Worm (Caenorhabditis elegans) whole organism, mixed stage, embryonic: ENCODE measurements around the gene ZK1320.9.
A peak's percentile ranks its signal among the peaks of the same experiment; 100 is the strongest.

Experiments
- M03D4.4 ChIP-seq: sonication (generic microtip); optimal IDR thresholded peaks from 2 replicates; lab custom pipeline; 2017; ENCODE audit warnings: mild to moderate bottlenecking, missing genetic modification characterization, missing compliant biosample characterization
- bed-3 ChIP-seq: fragments of 200-800 bp; sonication (Bioruptor generic); optimal IDR thresholded peaks from 3 replicates; lab custom pipeline; 2018; ENCODE audit warnings: mild to moderate bottlenecking, missing genetic modification characterization, moderate library complexity, missing compliant biosample characterization
- blmp-1 ChIP-seq: fragments of 150-350 bp; optimal IDR thresholded peaks from 2 replicates; lab custom pipeline; 2014; ENCODE audit warnings: missing biosample characterization, missing genetic modification characterization
- ceh-43 ChIP-seq: fragments of 200-800 bp; sonication (Bioruptor generic); optimal IDR thresholded peaks from 2 replicates; lab custom pipeline; 2018; ENCODE audit warnings: mild to moderate bottlenecking, missing genetic modification characterization, moderate library complexity, missing compliant biosample characterization
- ceh-83 ChIP-seq: fragments of 200-800 bp; sonication (Bioruptor generic); optimal IDR thresholded peaks from 2 replicates; lab custom pipeline; 2018; ENCODE audit warnings: mild to moderate bottlenecking, missing genetic modification characterization, missing compliant biosample characterization
- ces-1 ChIP-seq: fragments of 150-350 bp; optimal IDR thresholded peaks from 2 replicates; lab custom pipeline; 2014; ENCODE audit warnings: missing biosample characterization, missing genetic modification reagents, missing genetic modification characterization
- cnd-1 ChIP-seq: fragments of 200-800 bp; sonication (Bioruptor generic); optimal IDR thresholded peaks from 2 replicates; lab custom pipeline; 2018; ENCODE audit warnings: mild to moderate bottlenecking, missing genetic modification characterization, missing compliant biosample characterization
- drap-1 ChIP-seq: fragments of 200-800 bp; sonication (Bioruptor generic); optimal IDR thresholded peaks from 3 replicates; lab custom pipeline; 2018; ENCODE audit warnings: mild to moderate bottlenecking, missing genetic modification characterization, missing compliant biosample characterization
- elt-1 ChIP-seq: sonication (generic microtip); optimal IDR thresholded peaks from 2 replicates; lab custom pipeline; 2017; ENCODE audit warnings: missing genetic modification characterization, mild to moderate bottlenecking, missing compliant biosample characterization, antibody characterized with exemption, moderate library complexity, borderline replicate concordance; ENCODE audit not compliant: insufficient read depth
- elt-3 ChIP-seq: fragments of 150-350 bp; optimal IDR thresholded peaks from 2 replicates; lab custom pipeline; 2014; ENCODE audit warnings: missing biosample characterization, missing genetic modification characterization
- flh-1 ChIP-seq: fragments of 200-800 bp; sonication (Bioruptor generic); optimal IDR thresholded peaks from 2 replicates; lab custom pipeline; 2018; ENCODE audit warnings: mild to moderate bottlenecking, missing genetic modification characterization, moderate library complexity, missing compliant biosample characterization
- ham-2 ChIP-seq: fragments of 200-800 bp; sonication (Bioruptor generic); optimal IDR thresholded peaks from 2 replicates; lab custom pipeline; 2018; ENCODE audit warnings: mild to moderate bottlenecking, missing genetic modification characterization, missing compliant biosample characterization
- hlh-1 ChIP-seq: fragments of 150-350 bp; optimal IDR thresholded peaks from 2 replicates; lab custom pipeline; 2014; ENCODE audit warnings: missing biosample characterization, missing genetic modification reagents, missing genetic modification characterization
- lin-13 ChIP-seq: fragments of 150-350 bp; optimal IDR thresholded peaks from 2 replicates; lab custom pipeline; 2014; ENCODE audit warnings: missing biosample characterization, missing genetic modification characterization
- lin-32 ChIP-seq: fragments of 200-800 bp; sonication (Bioruptor generic); optimal IDR thresholded peaks from 2 replicates; lab custom pipeline; 2018; ENCODE audit warnings: mild to moderate bottlenecking, missing genetic modification characterization, missing compliant biosample characterization
- lsy-2 ChIP-seq: fragments of 150-350 bp; optimal IDR thresholded peaks from 2 replicates; lab custom pipeline; 2014; ENCODE audit warnings: missing biosample characterization, missing genetic modification characterization
- mep-1 ChIP-seq: fragments of 150-350 bp; optimal IDR thresholded peaks from 2 replicates; lab custom pipeline; 2017; ENCODE audit warnings: missing biosample characterization, missing genetic modification reagents, missing genetic modification characterization, inconsistent platforms
- mls-2 ChIP-seq: sonication (generic microtip); optimal IDR thresholded peaks from 2 replicates; lab custom pipeline; 2016; ENCODE audit warnings: mild to moderate bottlenecking, missing genetic modification characterization, moderate library complexity, missing compliant biosample characterization
- nhr-2 ChIP-seq: fragments of 150-350 bp; optimal IDR thresholded peaks from 2 replicates; lab custom pipeline; 2014; ENCODE audit warnings: missing biosample characterization, missing genetic modification characterization
- nhr-237 ChIP-seq: fragments of 150-350 bp; optimal IDR thresholded peaks from 2 replicates; lab custom pipeline; 2014; ENCODE audit warnings: missing biosample characterization, missing genetic modification characterization
- nhr-28 ChIP-seq: fragments of 150-350 bp; optimal IDR thresholded peaks from 2 replicates; lab custom pipeline; 2014; ENCODE audit warnings: missing biosample characterization, missing genetic modification characterization
- nhr-76 ChIP-seq: sonication (generic microtip); optimal IDR thresholded peaks from 2 replicates; lab custom pipeline; 2017; ENCODE audit warnings: missing biosample characterization, missing genetic modification characterization
- pha-4 ChIP-seq: fragments of 150-350 bp; optimal IDR thresholded peaks from 2 replicates; lab custom pipeline; 2018; ENCODE audit warnings: missing biosample characterization, missing genetic modification reagents, missing genetic modification characterization
- sem-2 ChIP-seq: fragments of 200-800 bp; sonication (Bioruptor generic); optimal IDR thresholded peaks from 2 replicates; lab custom pipeline; 2018; ENCODE audit warnings: mild to moderate bottlenecking, missing genetic modification characterization, missing compliant biosample characterization
- snpc-4 ChIP-seq: fragments of 150-350 bp; optimal IDR thresholded peaks from 2 replicates; lab custom pipeline; 2014; ENCODE audit warnings: missing biosample characterization, missing genetic modification characterization
- sptf-1 ChIP-seq: sonication (generic microtip); optimal IDR thresholded peaks from 2 replicates; lab custom pipeline; 2017; ENCODE audit warnings: mild to moderate bottlenecking, missing genetic modification characterization, moderate library complexity, missing compliant biosample characterization
- tbx-8 ChIP-seq: fragments of 200-800 bp; sonication (Bioruptor generic); optimal IDR thresholded peaks from 2 replicates; lab custom pipeline; 2018; ENCODE audit warnings: mild to moderate bottlenecking, missing genetic modification characterization, moderate library complexity, missing compliant biosample characterization
- unc-120 ChIP-seq: sonication (generic microtip); optimal IDR thresholded peaks from 2 replicates; lab custom pipeline; 2017; ENCODE audit warnings: missing genetic modification characterization, missing compliant biosample characterization; ENCODE audit not compliant: poor library complexity, severe bottlenecking
- unc-39 ChIP-seq: fragments of 150-350 bp; optimal IDR thresholded peaks from 2 replicates; lab custom pipeline; 2014; ENCODE audit warnings: missing biosample characterization, missing genetic modification characterization
- unc-62 ChIP-seq: fragments of 150-350 bp; optimal IDR thresholded peaks from 2 replicates; lab custom pipeline; 2014; ENCODE audit warnings: missing biosample characterization, missing genetic modification reagents, missing genetic modification characterization
- zip-8 ChIP-seq: fragments of 150-350 bp; optimal IDR thresholded peaks from 2 replicates; lab custom pipeline; 2014; ENCODE audit warnings: missing biosample characterization, missing genetic modification characterization
- ztf-11 ChIP-seq: fragments of 150-350 bp; optimal IDR thresholded peaks from 2 replicates; lab custom pipeline; 2014; ENCODE audit warnings: missing biosample characterization, missing genetic modification characterization

ZK1320.9 gene

ce11 chrII:9713083-9713482 is 26.6 kb upstream of the ZK1320.9 start:
- TF ChIP-seq cnd-1 = no peak
- no peak for TF ChIP-seq blmp-1 (tag; lab: Kevin White, UChicago)
- peak; percentile 55 for TF ChIP-seq ceh-83 (GFP tag; lab: Kevin White, UChicago)
- no peak for TF ChIP-seq nhr-237 (tag; lab: Kevin White, UChicago)
- TF ChIP-seq lin-32 (GFP tag; lab: Kevin White, UChicago) = no peak
- TF ChIP-seq M03D4.4 (tag; lab: Kevin White, UChicago) = no peak
- no peak for TF ChIP-seq ztf-11 (tag; lab: Kevin White, UChicago)
- TF ChIP-seq, all 35 proteins: peak for 1

DNA sequence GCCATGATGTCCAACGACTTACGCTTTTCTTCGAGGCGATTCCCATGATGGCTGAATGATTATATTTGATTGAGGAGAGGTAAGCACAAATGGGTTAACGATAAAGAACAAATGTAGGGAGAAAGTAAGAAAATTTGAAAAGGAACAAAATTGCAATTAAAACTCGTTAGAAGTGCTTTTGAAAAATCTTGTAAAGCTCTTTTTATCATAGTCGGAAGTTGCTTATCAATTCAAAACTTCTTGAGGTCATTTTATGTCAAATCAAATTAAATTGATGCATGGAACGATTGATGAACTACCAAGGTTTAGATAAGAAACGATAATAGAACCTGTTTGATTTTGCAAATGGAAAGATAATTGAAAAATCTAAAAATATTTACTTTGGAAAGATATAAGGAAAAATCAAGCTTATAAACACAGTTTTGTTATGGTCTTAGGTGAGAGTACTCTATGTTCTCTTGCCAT is 22.4 kb upstream of the ZK1320.9 start, which contains the start of gene glt-5:
TSS of gene glt-5 (minus strand) at position 51 of the 465 bp plus-strand sequence.
- no peak for TF ChIP-seq ham-2 (GFP tag; lab: Kevin White, UChicago)
- no peak for TF ChIP-seq M03D4.4 (tag; lab: Kevin White, UChicago)
- TF ChIP-seq lin-32 (GFP tag; lab: Kevin White, UChicago) = no peak
- no peak for TF ChIP-seq unc-39 (tag; lab: Kevin White, UChicago)
- no peak for TF ChIP-seq nhr-28 (tag; lab: Kevin White, UChicago)
- TF ChIP-seq zip-8 (tag; lab: Kevin White, UChicago) = no peak
- TF ChIP-seq ceh-83 (GFP tag; lab: Kevin White, UChicago) = no peak
- no peak for TF ChIP-seq bed-3 (GFP tag; lab: Kevin White, UChicago)
- no peak for TF ChIP-seq lin-13 (tag; lab: Kevin White, UChicago)
- TF ChIP-seq ztf-11 (tag; lab: Kevin White, UChicago) = no peak
- no peak for TF ChIP-seq elt-3 (tag; lab: Kevin White, UChicago)
- TF ChIP-seq mep-1 (tag; lab: Kevin White, UChicago) = no peak
- no peak for TF ChIP-seq elt-1 (tag; lab: Kevin White, UChicago)
- TF ChIP-seq hlh-1 (tag; lab: Kevin White, UChicago) = no peak
- no peak for TF ChIP-seq snpc-4 (tag; lab: Kevin White, UChicago)
- no peak for TF ChIP-seq unc-62 (GFP tag; lab: Kevin White, UChicago)

- peak; percentile 43 for TF ChIP-seq nhr-237 (tag; lab: Kevin White, UChicago)
- TF ChIP-seq mep-1 (tag; lab: Kevin White, UChicago) = peak; percentile 31
- TF ChIP-seq ces-1 (GFP tag; lab: Kevin White, UChicago) = peak; percentile 29
- no peak for TF ChIP-seq blmp-1 (tag; lab: Kevin White, UChicago)
- peak; percentile 51 for TF ChIP-seq lsy-2
- peak; percentile 11 for TF ChIP-seq nhr-2 (tag; lab: Kevin White, UChicago)
- no peak for TF ChIP-seq tbx-8
- TF ChIP-seq elt-1 (tag; lab: Kevin White, UChicago) = no peak
- TF ChIP-seq, all 35 proteins: peak for 5
Measured at ce11 chrII:9706207-9706606, 19.7 kb upstream of the ZK1320.9 start, which contains the start of gene Y53C12A.3. Gene Y53C12A.3 (minus strand): TSS chrII:9706240.

ce11 chrII:9704746-9705145 is 18.2 kb upstream of the ZK1320.9 start, which contains the start of gene Y53C12A.10:
Gene Y53C12A.10 (minus strand): TSS chrII:9704846.
- TF ChIP-seq flh-1 (GFP tag; lab: Kevin White, UChicago) = no peak
- TF ChIP-seq pha-4 (tag; lab: Kevin White, UChicago) = no peak
- no peak for TF ChIP-seq sem-2 (GFP tag; lab: Kevin White, UChicago)
- TF ChIP-seq lsy-2 = no peak
- no peak for TF ChIP-seq snpc-4 (tag; lab: Kevin White, UChicago)
- no peak for TF ChIP-seq sptf-1
- no peak for TF ChIP-seq mep-1 (tag; lab: Kevin White, UChicago)
- TF ChIP-seq hlh-1 (tag; lab: Kevin White, UChicago) = no peak

- no peak for TF ChIP-seq nhr-76 (tag; lab: Kevin White, UChicago)
- TF ChIP-seq ceh-43 = no peak
- no peak for TF ChIP-seq nhr-2 (tag; lab: Kevin White, UChicago)
- TF ChIP-seq hlh-1 (tag; lab: Kevin White, UChicago) = no peak
- TF ChIP-seq drap-1 (GFP tag; lab: Kevin White, UChicago) = no peak
- no peak for TF ChIP-seq nhr-237 (tag; lab: Kevin White, UChicago)
- TF ChIP-seq sem-2 (GFP tag; lab: Kevin White, UChicago) = no peak
- no peak for TF ChIP-seq lin-32 (GFP tag; lab: Kevin White, UChicago)
- no peak for TF ChIP-seq cnd-1
- no peak for TF ChIP-seq zip-8 (tag; lab: Kevin White, UChicago)
- no peak for TF ChIP-seq pha-4 (tag; lab: Kevin White, UChicago)
- no peak for TF ChIP-seq mls-2 (tag; lab: Kevin White, UChicago)
- TF ChIP-seq tbx-8 = no peak
- TF ChIP-seq unc-120 (tag; lab: Kevin White, UChicago) = no peak
- TF ChIP-seq ceh-83 (GFP tag; lab: Kevin White, UChicago) = no peak
- no peak for TF ChIP-seq flh-1 (GFP tag; lab: Kevin White, UChicago)
- TF ChIP-seq ham-2 (GFP tag; lab: Kevin White, UChicago) = no peak
- TF ChIP-seq, all 35 proteins: peak for 0
Measured at ce11 chrII:9703601-9704000, 17.1 kb upstream of the ZK1320.9 start, which contains the start of gene mop-25.2. Gene mop-25.2 (minus strand): TSS chrII:9703701.
